Worm (Caenorhabditis elegans) whole organism, midembryonic: ENCODE results near the gene rga-8.
A peak's percentile ranks its signal among the peaks of the same experiment; 100 is the strongest.

Source experiments
- T22C8.4 ChIP-seq: fragments of 200-800 bp; sonication (Bioruptor generic); IDR thresholded peaks from 2 replicates; pipeline ENCODE4 v1.3.6; 2022; ENCODE audit warnings: missing genetic modification characterization, missing compliant biosample characterization
- klf-2 ChIP-seq: fragments of 200-800 bp; sonication (Bioruptor generic); conservative IDR thresholded peaks from 2 replicates; pipeline ENCODE4 v1.3.6; 2022; ENCODE audit warnings: missing genetic modification reagents, missing genetic modification characterization, missing compliant biosample characterization
- ref-1 ChIP-seq: fragments of 200-800 bp; sonication (Bioruptor generic); conservative IDR thresholded peaks from 2 replicates; pipeline ENCODE4 v1.3.6; 2022; ENCODE audit warnings: missing genetic modification reagents, missing genetic modification characterization, missing compliant biosample characterization
- tab-1 ChIP-seq: fragments of 200-800 bp; sonication (Bioruptor generic); IDR thresholded peaks from 2 replicates; pipeline ENCODE4 v1.3.6; 2022; ENCODE audit warnings: missing genetic modification characterization, missing compliant biosample characterization
- ztf-29 ChIP-seq: fragments of 200-800 bp; sonication (Bioruptor generic); IDR thresholded peaks from 2 replicates; pipeline ENCODE4 v1.3.6; 2022; ENCODE audit warnings: missing genetic modification reagents, missing genetic modification characterization, missing compliant biosample characterization

DNA sequence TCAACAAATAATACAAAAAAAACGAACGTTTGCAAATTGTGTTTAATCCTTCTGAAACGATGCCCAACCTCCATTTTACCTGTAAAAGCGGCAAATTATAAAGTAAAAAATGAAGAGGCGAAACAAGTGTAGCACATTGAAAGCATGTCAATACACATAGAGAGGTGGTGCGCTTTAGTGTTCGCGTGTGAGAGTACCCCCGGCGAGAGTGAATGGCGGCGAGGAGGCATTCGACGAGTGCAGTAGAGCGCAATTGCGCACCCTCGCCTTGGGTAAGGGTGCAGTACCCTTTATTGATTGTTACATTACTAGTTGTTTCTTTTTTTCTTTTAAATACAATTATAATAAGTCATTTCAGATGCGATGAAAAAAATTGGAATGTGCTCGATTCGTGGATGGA lies 4.4 kb downstream of the rga-8 start, which contains the start of gene hst-6:
- TF ChIP-seq ref-1 (GFP tag; lab: Robert Waterston, UW) (no peak), tab-1 (GFP tag; lab: Robert Waterston, UW) (no peak; the same call in 1 of the 2 replicates), ztf-29 (peak; percentile 66; the same call in 1 of the 2 replicates), klf-2 (GFP tag; lab: Robert Waterston, UW) (no peak), T22C8.4 (GFP tag; lab: Robert Waterston, UW) (no peak; the same call in 1 of the 2 replicates)
